Fruit fly (Drosophila melanogaster) whole organism, prepupa: Measurements from ENCODE around the gene CG32572.

Experiments used
- CG3919 ChIP-seq: fragments of 200-800 bp; sonication (Bioruptor generic); optimal IDR thresholded peaks from 3 replicates; lab custom pipeline; 2016; ENCODE audit warnings: missing biosample characterization, missing genetic modification characterization
- CG6854 ChIP-seq: fragments of 200-800 bp; sonication (Bioruptor generic); optimal IDR thresholded peaks from 2 replicates; lab custom pipeline; 2017; ENCODE audit warnings: missing biosample characterization, mild to moderate bottlenecking, missing genetic modification characterization
- Ets21C ChIP-seq: fragments of 200-800 bp; sonication (Bioruptor generic); optimal IDR thresholded peaks from 3 replicates; lab custom pipeline; 2016; ENCODE audit warnings: missing biosample characterization, missing genetic modification characterization
- acj6 ChIP-seq: fragments of 200-800 bp; sonication (Bioruptor generic); optimal IDR thresholded peaks from 3 replicates; lab custom pipeline; 2016; ENCODE audit warnings: missing biosample characterization, missing genetic modification characterization

dm6 chrX:16689966-16690365 is 31.0 kb upstream of the CG32572 start:
- TF ChIP-seq CG3919 = no peak
- TF ChIP-seq Ets21C = no peak
- TF ChIP-seq CG6854 = no peak
- no peak for TF ChIP-seq acj6 (GFP tag; lab: Kevin White, UChicago)
